Worm (Caenorhabditis elegans) whole organism, early embryonic: ENCODE results near the gene sysm-1.

Source experiments
- ama-1 ChIP-seq: fragments of 150-350 bp; optimal IDR thresholded peaks from 2 replicates; lab custom pipeline; 2014
- ets-7 ChIP-seq: sonication (generic microtip); optimal IDR thresholded peaks from 2 replicates; lab custom pipeline; 2016; ENCODE audit warnings: missing genotype, missing genetic modification characterization, missing compliant biosample characterization
- hnd-1 ChIP-seq: sonication (generic microtip); optimal IDR thresholded peaks from 2 replicates; lab custom pipeline; 2016; ENCODE audit warnings: missing genetic modification characterization, missing compliant biosample characterization

DNA sequence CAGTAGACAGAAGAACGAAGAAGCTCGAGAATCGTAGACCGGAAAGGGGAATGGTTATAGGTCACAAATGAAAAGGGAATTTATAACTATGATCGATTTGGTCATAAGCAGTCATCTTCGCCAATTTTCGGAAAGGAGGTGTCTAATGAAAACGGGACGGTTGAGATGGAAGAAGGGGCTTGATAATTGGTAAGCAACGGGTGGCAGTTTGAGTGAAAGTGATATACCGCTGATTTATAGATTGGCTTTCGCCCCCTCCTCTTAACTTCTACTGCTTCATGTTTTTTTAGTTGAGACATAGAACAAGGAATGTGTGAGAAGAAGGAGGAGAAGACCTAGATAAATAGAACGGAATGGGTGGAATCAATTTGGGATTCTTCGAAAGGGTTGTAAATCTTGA is 10.2 kb downstream of the sysm-1 start:
- TF ChIP-seq ama-1 (lab: Kevin White, UChicago) (no peak), ets-7 (tag; lab: Kevin White, UChicago) (no peak), hnd-1 (tag; lab: Kevin White, UChicago) (no peak)
